Worm (Caenorhabditis elegans) whole organism, L1 larva: ENCODE results near the gene Y47D7A.18.

Source experiments
- C16A3.4 ChIP-seq: fragments of 150-350 bp; optimal IDR thresholded peaks from 2 replicates; lab custom pipeline; 2014; ENCODE audit warnings: missing biosample characterization, missing genetic modification characterization
- C34B4.2 ChIP-seq: sonication (generic microtip); optimal IDR thresholded peaks from 2 replicates; lab custom pipeline; 2017; ENCODE audit warnings: mild to moderate bottlenecking, missing genetic modification characterization, missing compliant biosample characterization
- F16B12.6 ChIP-seq: fragments of 150-350 bp; optimal IDR thresholded peaks from 2 replicates; lab custom pipeline; 2014; ENCODE audit warnings: missing biosample characterization, missing genetic modification characterization
- Y116A8C.19 ChIP-seq: sonication (generic microtip); optimal IDR thresholded peaks from 2 replicates; lab custom pipeline; 2016; ENCODE audit warnings: missing compliant biosample characterization, missing genetic modification characterization, borderline replicate concordance
- ama-1 ChIP-seq: fragments of 150-350 bp; optimal IDR thresholded peaks from 2 replicates; lab custom pipeline; 2014
- ceh-8 ChIP-seq: fragments of 200-800 bp; sonication (Bioruptor generic); optimal IDR thresholded peaks from 2 replicates; lab custom pipeline; 2018; ENCODE audit warnings: mild to moderate bottlenecking, missing genetic modification characterization, moderate library complexity, missing compliant biosample characterization
- ceh-82 ChIP-seq, 3 experiments: fragments of 150-350 bp in 1 of 3; sonication (generic microtip) in 2 of 3; optimal IDR thresholded peaks; 2 replicates each; lab custom pipeline; 2014 to 2017; ENCODE audit warnings: missing biosample characterization in 3 of 3, missing genetic modification characterization in 3 of 3
- dpl-1 ChIP-seq, 3 experiments: fragments of 150-350 bp in 2 of 3; sonication (generic microtip) in 1 of 3; optimal IDR thresholded peaks; 2 replicates each; lab custom pipeline; 2014 to 2017; ENCODE audit warnings: missing biosample characterization in 3 of 3, missing genetic modification characterization in 3 of 3, missing genetic modification reagents in 3 of 3
- dsc-1 ChIP-seq: sonication (generic microtip); optimal IDR thresholded peaks from 2 replicates; lab custom pipeline; 2016; ENCODE audit warnings: mild to moderate bottlenecking, missing genetic modification characterization, missing compliant biosample characterization
- efl-1 ChIP-seq, 4 experiments: fragments of 150-350 bp; optimal IDR thresholded peaks in 3 of 4; peaks in 1 of 4; 1 replicate in 1 of 4; 2 replicates in 3 of 4; lab custom pipeline; 2014; ENCODE audit warnings: missing biosample characterization in 2 of 4, missing genetic modification characterization in 2 of 4, missing genetic modification reagents in 2 of 4
- egl-13 ChIP-seq: sonication (generic microtip); optimal IDR thresholded peaks from 2 replicates; lab custom pipeline; 2016; ENCODE audit warnings: missing genotype, missing genetic modification reagents, missing genetic modification characterization, missing compliant biosample characterization
- egl-27 ChIP-seq, 2 experiments: fragments of 150-350 bp in 1 of 2; sonication (generic microtip); optimal IDR thresholded peaks; 3 replicates each; lab custom pipeline; 2017 to 2018; ENCODE audit warnings: missing biosample characterization in 2 of 2, missing genetic modification characterization in 2 of 2, missing genetic modification reagents in 2 of 2
- elt-3 ChIP-seq, 6 experiments: fragments of 150-350 bp in 1 of 6; sonication (generic microtip); optimal IDR thresholded peaks; 2 replicates each; lab custom pipeline; 2017 to 2018; ENCODE audit warnings: missing biosample characterization in 6 of 6, missing genetic modification characterization in 6 of 6, inconsistent platforms in 1 of 6
- fkh-8 ChIP-seq: sonication (generic microtip); optimal IDR thresholded peaks from 2 replicates; lab custom pipeline; 2016; ENCODE audit warnings: mild to moderate bottlenecking, missing genetic modification characterization, missing compliant biosample characterization
- grh-1 ChIP-seq: fragments of 200-800 bp; sonication (Bioruptor generic); IDR thresholded peaks from 2 replicates; pipeline ENCODE4 v1.3.6; 2022; ENCODE audit warnings: missing genetic modification reagents, missing genetic modification characterization, missing compliant biosample characterization
- hlh-17 ChIP-seq: fragments of 200-800 bp; sonication (Bioruptor generic); optimal IDR thresholded peaks from 2 replicates; lab custom pipeline; 2018; ENCODE audit warnings: missing genetic modification characterization, mild to moderate bottlenecking, missing compliant biosample characterization, moderate library complexity, borderline replicate concordance
- hpl-2 ChIP-seq: fragments of 150-350 bp; optimal IDR thresholded peaks from 2 replicates; lab custom pipeline; 2014; ENCODE audit warnings: missing biosample characterization, missing genetic modification reagents, missing genetic modification characterization
- jun-1 ChIP-seq: fragments of 150-350 bp; optimal IDR thresholded peaks from 2 replicates; lab custom pipeline; 2014; ENCODE audit warnings: missing biosample characterization, missing genetic modification reagents, missing genetic modification characterization
- lin-13 ChIP-seq: fragments of 150-350 bp; optimal IDR thresholded peaks from 2 replicates; lab custom pipeline; 2014; ENCODE audit warnings: missing biosample characterization, missing genetic modification reagents, missing genetic modification characterization
- lin-15B ChIP-seq: fragments of 150-350 bp; sonication (generic microtip); optimal IDR thresholded peaks from 3 replicates; lab custom pipeline; 2014; ENCODE audit warnings: missing biosample characterization, missing genetic modification characterization
- lin-35 ChIP-seq, 2 experiments: fragments of 150-350 bp; optimal IDR thresholded peaks; 2 replicates each; lab custom pipeline; 2014; ENCODE audit warnings: missing biosample characterization in 2 of 2, missing genetic modification characterization in 2 of 2, missing genetic modification reagents in 2 of 2
- lin-39 ChIP-seq: fragments of 150-350 bp; optimal IDR thresholded peaks from 2 replicates; lab custom pipeline; 2014; ENCODE audit warnings: missing biosample characterization, missing genetic modification reagents, missing genetic modification characterization
- mab-9 ChIP-seq: fragments of 200-800 bp; sonication (Bioruptor generic); IDR thresholded peaks from 2 replicates; pipeline ENCODE4 v1.3.6; 2022; ENCODE audit warnings: missing genetic modification reagents, missing genetic modification characterization, missing compliant biosample characterization
- mep-1 ChIP-seq: fragments of 150-350 bp; optimal IDR thresholded peaks from 2 replicates; lab custom pipeline; 2014; ENCODE audit warnings: missing biosample characterization, missing genetic modification characterization
- nhr-12 ChIP-seq: sonication (generic microtip); optimal IDR thresholded peaks from 2 replicates; lab custom pipeline; 2017; ENCODE audit warnings: missing biosample characterization, missing genetic modification characterization
- nhr-20 ChIP-seq: sonication (generic microtip); optimal IDR thresholded peaks from 2 replicates; lab custom pipeline; 2016; ENCODE audit warnings: mild to moderate bottlenecking, missing genetic modification characterization, missing compliant biosample characterization
- nhr-237 ChIP-seq: fragments of 150-350 bp; optimal IDR thresholded peaks from 2 replicates; lab custom pipeline; 2014; ENCODE audit warnings: missing biosample characterization, missing genetic modification characterization
- nhr-47 ChIP-seq: sonication (generic microtip); optimal IDR thresholded peaks from 2 replicates; lab custom pipeline; 2016; ENCODE audit warnings: mild to moderate bottlenecking, missing genetic modification characterization, moderate library complexity, missing compliant biosample characterization
- nhr-71 ChIP-seq: sonication (generic microtip); optimal IDR thresholded peaks from 2 replicates; lab custom pipeline; 2016; ENCODE audit warnings: mild to moderate bottlenecking, missing genetic modification characterization, moderate library complexity, missing compliant biosample characterization
- nhr-77 ChIP-seq: fragments of 150-350 bp; optimal IDR thresholded peaks from 2 replicates; lab custom pipeline; 2014; ENCODE audit warnings: missing biosample characterization, missing genetic modification characterization
- nhr-84 ChIP-seq: sonication (generic microtip); optimal IDR thresholded peaks from 2 replicates; lab custom pipeline; 2017; ENCODE audit warnings: missing biosample characterization, missing genetic modification characterization
- nhr-85 ChIP-seq: sonication (generic microtip); peaks from one replicate; lab custom pipeline; 2016; ENCODE audit warnings: missing genetic modification characterization, inconsistent platforms, missing compliant biosample characterization
- nhr-90 ChIP-seq: sonication (generic microtip); optimal IDR thresholded peaks from 2 replicates; lab custom pipeline; 2016; ENCODE audit warnings: mild to moderate bottlenecking, missing genetic modification characterization, missing compliant biosample characterization; ENCODE audit not compliant: poor library complexity
- pag-3 ChIP-seq: sonication (generic microtip); optimal IDR thresholded peaks from 2 replicates; lab custom pipeline; 2017; ENCODE audit warnings: missing genetic modification characterization, mild to moderate bottlenecking, missing compliant biosample characterization, antibody characterized with exemption, borderline replicate concordance; ENCODE audit not compliant: insufficient read depth
- pax-3 ChIP-seq: fragments of 200-800 bp; sonication (Bioruptor generic); optimal IDR thresholded peaks from 2 replicates; lab custom pipeline; 2018; ENCODE audit warnings: mild to moderate bottlenecking, missing genetic modification characterization, moderate library complexity, missing compliant biosample characterization
- pqm-1 ChIP-seq: sonication (generic microtip); optimal IDR thresholded peaks from 3 replicates; lab custom pipeline; 2017; ENCODE audit warnings: missing biosample characterization, missing genetic modification characterization
- rnt-1 ChIP-seq: sonication (generic microtip); optimal IDR thresholded peaks from 2 replicates; lab custom pipeline; 2016; ENCODE audit warnings: mild to moderate bottlenecking, missing genetic modification characterization, moderate library complexity, missing compliant biosample characterization
- skn-1 ChIP-seq: fragments of 150-350 bp; optimal IDR thresholded peaks from 2 replicates; lab custom pipeline; 2014; ENCODE audit warnings: missing biosample characterization, missing genetic modification characterization
- sox-4 ChIP-seq: sonication (generic microtip); optimal IDR thresholded peaks from 2 replicates; lab custom pipeline; 2016; ENCODE audit warnings: missing genetic modification characterization, missing compliant biosample characterization
- swsn-7 ChIP-seq: sonication (generic microtip); optimal IDR thresholded peaks from 2 replicates; lab custom pipeline; 2016; ENCODE audit warnings: missing genetic modification characterization, missing compliant biosample characterization
- unc-62 ChIP-seq: fragments of 150-350 bp; optimal IDR thresholded peaks from 2 replicates; lab custom pipeline; 2014; ENCODE audit warnings: missing biosample characterization, missing genetic modification reagents, missing genetic modification characterization
- unc-86 ChIP-seq: sonication (generic microtip); optimal IDR thresholded peaks from 2 replicates; lab custom pipeline; 2016; ENCODE audit warnings: missing genetic modification characterization, missing compliant biosample characterization
- zip-4 ChIP-seq: fragments of 200-800 bp; sonication (Bioruptor generic); optimal IDR thresholded peaks from 2 replicates; lab custom pipeline; 2018; ENCODE audit warnings: mild to moderate bottlenecking, missing genetic modification characterization, moderate library complexity, missing compliant biosample characterization

Gene Y47D7A.18

ce11 chrV:4374625-4375024 lies 42.0 kb downstream of the Y47D7A.18 start, which contains the start of gene neg-1 (continued):
- no peak for TF ChIP-seq dsc-1 (tag; lab: Kevin White, UChicago)
- TF ChIP-seq nhr-77 (tag; lab: Kevin White, UChicago): no peak

ce11 chrV:4373656-4374055 lies 43.0 kb downstream of the Y47D7A.18 start:
- TF ChIP-seq pax-3 (tag; lab: Kevin White, UChicago) (no peak), ama-1 (lab: Kevin White, UChicago) (no peak), mab-9 (GFP tag; lab: Robert Waterston, UW) (no peak), unc-62 (GFP tag; lab: Kevin White, UChicago) (no peak), mep-1 (tag; lab: Kevin White, UChicago) (no peak), elt-3 (tag; optimal IDR thresholded peaks at IDR 0.05; lab: Kevin White, UChicago) (no peak), Y116A8C.19 (no peak), swsn-7 (no peak), F16B12.6 (tag; lab: Kevin White, UChicago) (no peak), nhr-20 (tag; lab: Kevin White, UChicago) (no peak), pqm-1 (tag; lab: Kevin White, UChicago) (no peak), nhr-85 (tag; lab: Kevin White, UChicago) (no peak), dsc-1 (tag; lab: Kevin White, UChicago) (no peak)

DNA sequence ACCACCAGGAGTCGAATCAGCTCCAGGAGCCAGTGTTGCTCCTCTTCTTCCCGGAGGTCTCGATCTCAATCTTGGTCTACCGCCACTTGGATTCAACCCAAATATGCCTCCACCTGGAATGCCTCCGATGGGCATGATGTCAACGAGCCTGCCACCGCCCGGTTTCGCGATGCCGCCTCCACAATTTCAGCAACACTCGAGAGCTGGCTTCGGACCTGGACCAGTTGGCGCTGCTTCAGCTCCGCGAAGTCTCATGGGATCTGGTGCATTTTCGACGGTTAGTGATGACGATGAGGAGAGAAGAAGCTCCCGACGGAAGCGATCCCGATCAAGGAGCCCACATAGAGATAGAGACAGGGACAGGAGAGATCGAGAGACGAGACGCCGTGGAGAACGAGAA lies 43.6 kb downstream of the Y47D7A.18 start:
- no peak for TF ChIP-seq hlh-17
- no peak for TF ChIP-seq nhr-84
- no peak for TF ChIP-seq nhr-85 (tag; lab: Kevin White, UChicago)
- TF ChIP-seq mep-1 (tag; lab: Kevin White, UChicago): no peak
- TF ChIP-seq zip-4 (GFP tag; lab: Kevin White, UChicago): no peak
- no peak for TF ChIP-seq jun-1
- TF ChIP-seq efl-1 (optimal IDR thresholded peaks at IDR 0.05; lab: Kevin White, UChicago): no peak
- peak in 1 of 2 experiments; percentile 89 for TF ChIP-seq efl-1 (GFP tag; optimal IDR thresholded peaks at IDR 0.05 in 1 of 2; lab: Kevin White, UChicago)

DNA sequence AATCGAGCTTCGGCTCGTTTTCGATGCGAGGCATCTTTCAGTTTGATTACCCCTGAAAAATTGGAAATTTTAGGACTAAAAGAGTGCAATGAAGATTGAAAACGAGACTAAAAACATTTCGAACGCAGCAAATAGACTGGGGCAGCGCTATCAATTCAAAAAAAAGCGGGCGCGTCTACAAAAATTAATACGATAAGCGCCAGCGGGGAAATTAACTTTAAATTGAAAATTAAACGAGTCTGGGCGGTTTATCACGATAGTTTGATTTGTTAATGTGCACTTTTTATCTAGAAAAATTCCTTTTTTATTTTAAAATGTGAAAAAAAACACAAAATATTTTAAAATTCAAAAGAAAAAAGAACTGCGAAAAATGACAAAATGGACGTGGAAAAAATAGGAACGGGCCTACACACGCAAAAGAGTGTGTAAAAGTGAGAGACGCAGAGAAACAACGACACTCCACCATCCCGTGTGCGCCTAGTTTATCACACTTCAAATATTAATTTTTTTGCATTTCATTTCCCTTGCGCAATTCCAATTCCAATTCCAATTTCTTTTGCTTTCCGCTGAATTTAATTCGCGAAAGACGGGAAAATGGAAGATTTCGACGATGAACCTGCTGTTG lies 45.2 kb downstream of the Y47D7A.18 start, which contains the start of the genes gmpr-1 and fipp-1:
Gene gmpr-1, minus strand, starts transcription at position 75 of the 625 bp plus-strand sequence.
Gene fipp-1, plus strand, starts transcription at position 499 of the 625 bp plus-strand sequence.
- TF ChIP-seq dsc-1 (tag; lab: Kevin White, UChicago): peak; percentile 57
- no peak for TF ChIP-seq nhr-77 (tag; lab: Kevin White, UChicago)
- TF ChIP-seq fkh-8: peak; percentile 1
- TF ChIP-seq C34B4.2 (tag; lab: Kevin White, UChicago): no peak
- TF ChIP-seq nhr-47 (tag; lab: Kevin White, UChicago): peak; percentile 80
- no peak for TF ChIP-seq pag-3
- no peak for TF ChIP-seq nhr-237 (tag; lab: Kevin White, UChicago)
- peak; percentile 64 to 78 (median 73) for TF ChIP-seq dpl-1 (GFP tag; optimal IDR thresholded peaks at IDR 0.05; lab: Kevin White, UChicago)
- peak; percentile 81 for TF ChIP-seq nhr-71 (tag; lab: Kevin White, UChicago)
- TF ChIP-seq nhr-90: peak; percentile 78
- TF ChIP-seq jun-1: peak; percentile 33
- TF ChIP-seq lin-35 (GFP tag; optimal IDR thresholded peaks at IDR 0.05; lab: Kevin White, UChicago): peak; percentile 67 to 82
- TF ChIP-seq nhr-20 (tag; lab: Kevin White, UChicago): peak; percentile 69
- peak; percentile 67 for TF ChIP-seq unc-86 (tag; lab: Kevin White, UChicago)
- TF ChIP-seq F16B12.6 (tag; lab: Kevin White, UChicago): peak; percentile 31
- TF ChIP-seq nhr-84: no peak
- TF ChIP-seq skn-1 (tag; lab: Kevin White, UChicago): peak; percentile 54
- TF ChIP-seq rnt-1 (tag; lab: Kevin White, UChicago): peak; percentile 74
- peak; percentile 33 to 71 (median 45) for TF ChIP-seq ceh-82 (tag; optimal IDR thresholded peaks at IDR 0.05; lab: Kevin White, UChicago)
- no peak for TF ChIP-seq hpl-2 (GFP tag; lab: Kevin White, UChicago)
- TF ChIP-seq lin-39 (tag; lab: Kevin White, UChicago): peak; percentile 69
- TF ChIP-seq hlh-17: no peak
- peak; percentile 55 for TF ChIP-seq C16A3.4 (tag; lab: Kevin White, UChicago)
- peak; percentile 38 for TF ChIP-seq ceh-8 (GFP tag; lab: Kevin White, UChicago)
- no peak for TF ChIP-seq lin-13
- no peak for TF ChIP-seq sox-4 (tag; lab: Kevin White, UChicago)
- TF ChIP-seq egl-27 (tag; optimal IDR thresholded peaks at IDR 0.05; lab: Kevin White, UChicago): no peak
- TF ChIP-seq lin-15B (tag; lab: Kevin White, UChicago): peak; percentile 57
- no peak for TF ChIP-seq nhr-12 (tag; lab: Kevin White, UChicago)
- peak; percentile 83 to 84 for TF ChIP-seq efl-1 (optimal IDR thresholded peaks at IDR 0.05; lab: Kevin White, UChicago)
- peak; percentile 77 to 97 for TF ChIP-seq efl-1 (GFP tag; optimal IDR thresholded peaks at IDR 0.05 in 1 of 2; lab: Kevin White, UChicago)
- TF ChIP-seq egl-13 (tag; lab: Kevin White, UChicago): peak; percentile 22
- peak; percentile 67 for TF ChIP-seq grh-1
- TF ChIP-seq swsn-7: peak; percentile 77
